Fruit fly (Drosophila melanogaster): Measurements from ENCODE around the gene CG34355.

Gene CG34355

dm6 chr3R:23818879-23819408 is 15.3 kb downstream of the CG34355 start, which contains the start of the genes CG33111 and eIF4G2 (continued):
- peak; percentile 73 for TF ChIP-seq Hmr (GFP tag; optimal IDR thresholded peaks at IDR 0.05)
- peak; percentile 62 for TF ChIP-seq CoRest (tag; optimal IDR thresholded peaks at IDR 0.05)
- TF ChIP-seq CG14667 (GFP tag; IDR thresholded peaks at IDR 0.05), result no peak
- TF ChIP-seq Dp (GFP tag; optimal IDR thresholded peaks at IDR 0.05), result peak; percentile 95
- peak; percentile 96 for TF ChIP-seq pzg (GFP tag; optimal IDR thresholded peaks at IDR 0.05)
- TF ChIP-seq Antp (GFP tag; optimal IDR thresholded peaks at IDR 0.05), result peak; percentile 41
- TF ChIP-seq Gsc (GFP tag; IDR thresholded peaks at IDR 0.05), result no peak
- peak; percentile 91 for TF ChIP-seq YL-1 (GFP tag; optimal IDR thresholded peaks at IDR 0.05)
- no peak for TF ChIP-seq gcm2 (GFP tag; optimal IDR thresholded peaks at IDR 0.05)
- TF ChIP-seq CG4820 (GFP tag; optimal IDR thresholded peaks at IDR 0.05), result no peak
- TF ChIP-seq CG10267 (tag; optimal IDR thresholded peaks at IDR 0.05), result peak; percentile 67
- no peak for TF ChIP-seq pros (GFP tag; optimal IDR thresholded peaks at IDR 0.05)
- TF ChIP-seq MESR4 (GFP tag; optimal IDR thresholded peaks at IDR 0.05), result peak; percentile 91
- peak; percentile 12 for TF ChIP-seq B-H2 (GFP tag; optimal IDR thresholded peaks at IDR 0.05)
- no peak for TF ChIP-seq Fer3 (tag; optimal IDR thresholded peaks at IDR 0.05)
- no peak for TF ChIP-seq sim (GFP tag; IDR thresholded peaks at IDR 0.05)
- TF ChIP-seq CG2889 (GFP tag; IDR thresholded peaks at IDR 0.05), result no peak
- TF ChIP-seq CG34422 (GFP tag; IDR thresholded peaks at IDR 0.05), result peak; percentile 30; the same call in 1 of the 3 replicates
- no peak for TF ChIP-seq CG4404 (GFP tag; IDR thresholded peaks at IDR 0.05)
- TF ChIP-seq sr (GFP tag; IDR thresholded peaks at IDR 0.05), result 0 out of 3 replicates have a peak, but pooled peaks have one; percentile 28
- peak; percentile 12 for TF ChIP-seq pb (GFP tag; optimal IDR thresholded peaks at IDR 0.05)
- TF ChIP-seq kah (GFP tag; optimal IDR thresholded peaks at IDR 0.05), result no peak
- no peak for TF ChIP-seq CG14050 (GFP tag; IDR thresholded peaks at IDR 0.05)
- peak; percentile 14 for TF ChIP-seq CG12299 (tag; optimal IDR thresholded peaks at IDR 0.05)
- TF ChIP-seq CG8359 (GFP tag; optimal IDR thresholded peaks at IDR 0.05; ENCODE audit: borderline replicate concordance), result no peak
- no peak for TF ChIP-seq CG11723 (GFP tag; optimal IDR thresholded peaks at IDR 0.05)
- peak; percentile 54 for TF ChIP-seq CG17829 (tag; optimal IDR thresholded peaks at IDR 0.05)
- peak; percentile 93 for TF ChIP-seq Dref (GFP tag; IDR thresholded peaks at IDR 0.05)
- peak; percentile 35; the same call in 1 of the 2 replicates for TF ChIP-seq CG32767 (GFP tag; IDR thresholded peaks at IDR 0.05)
- TF ChIP-seq Ssrp (tag; optimal IDR thresholded peaks at IDR 0.05), result no peak
- no peak for TF ChIP-seq CG10654 (GFP tag; optimal IDR thresholded peaks at IDR 0.05)
- peak; percentile 61 for TF ChIP-seq CG8290 (GFP tag; optimal IDR thresholded peaks at IDR 0.05)
- TF ChIP-seq CG8290 (tag; optimal IDR thresholded peaks at IDR 0.05), result peak in 1 of 2 experiments; percentile 77
- peak; percentile 92 for TF ChIP-seq Med (GFP tag)
- peak; percentile 69 for TF ChIP-seq CG14860 (GFP tag; IDR thresholded peaks at IDR 0.05; ENCODE audit: partially characterized antibody)
- peak; percentile 60 for TF ChIP-seq CG8924 (tag; optimal IDR thresholded peaks at IDR 0.05)
- TF ChIP-seq CG33213 (GFP tag; optimal IDR thresholded peaks at IDR 0.05), result peak; percentile 64
- no peak for TF ChIP-seq CG12744 (GFP tag; optimal IDR thresholded peaks at IDR 0.05)
- peak; percentile 75 for TF ChIP-seq Dll (GFP tag; IDR thresholded peaks at IDR 0.05; ENCODE audit: partially characterized antibody)
- no peak for TF ChIP-seq CG18764 (GFP tag; optimal IDR thresholded peaks at IDR 0.05)
- peak; percentile 97 for TF ChIP-seq E2f2 (GFP tag; IDR thresholded peaks at IDR 0.05)
- no peak for TF ChIP-seq Usf (GFP tag; optimal IDR thresholded peaks at IDR 0.05)
- TF ChIP-seq br (optimal IDR thresholded peaks at IDR 0.05), result no peak
- TF ChIP-seq stc (GFP tag; IDR thresholded peaks at IDR 0.05), result no peak
- TF ChIP-seq dan (GFP tag; IDR thresholded peaks at IDR 0.05), result no peak
- TF ChIP-seq Sox100B (GFP tag; optimal IDR thresholded peaks at IDR 0.05), result no peak
- no peak for TF ChIP-seq CG12219 (GFP tag; optimal IDR thresholded peaks at IDR 0.05)
- TF ChIP-seq tx (GFP tag; optimal IDR thresholded peaks at IDR 0.05), result peak; percentile 15
- TF ChIP-seq en (GFP tag; optimal IDR thresholded peaks at IDR 0.05), result no peak
- TF ChIP-seq CG14014 (GFP tag; IDR thresholded peaks at IDR 0.05), result no peak
- peak; percentile 22 for TF ChIP-seq CG10979 (tag; optimal IDR thresholded peaks at IDR 0.05)
- peak; percentile 20 for TF ChIP-seq CG15269 (tag; optimal IDR thresholded peaks at IDR 0.05)

Data from whole organism, embryonic.